Worm (Caenorhabditis elegans) whole organism, L1 larva: ENCODE results near the gene C17B7.15.

ENCODE experiments used
- ama-1 ChIP-seq: fragments of 150-350 bp; optimal IDR thresholded peaks from 2 replicates; lab custom pipeline; 2014
- ceh-8 ChIP-seq: fragments of 200-800 bp; sonication (Bioruptor generic); optimal IDR thresholded peaks from 2 replicates; lab custom pipeline; 2018; ENCODE audit warnings: mild to moderate bottlenecking, missing genetic modification characterization, moderate library complexity, missing compliant biosample characterization
- lir-3 ChIP-seq: sonication (generic microtip); optimal IDR thresholded peaks from 2 replicates; lab custom pipeline; 2016; ENCODE audit warnings: mild to moderate bottlenecking, missing genetic modification characterization, moderate library complexity, missing compliant biosample characterization; ENCODE audit not compliant: poor library complexity
- nhr-11 ChIP-seq: fragments of 150-350 bp; optimal IDR thresholded peaks from 2 replicates; lab custom pipeline; 2014; ENCODE audit warnings: missing biosample characterization, missing genetic modification characterization
- nhr-12 ChIP-seq: sonication (generic microtip); optimal IDR thresholded peaks from 2 replicates; lab custom pipeline; 2017; ENCODE audit warnings: missing biosample characterization, missing genetic modification characterization
- nhr-76 ChIP-seq: sonication (generic microtip); optimal IDR thresholded peaks from 2 replicates; lab custom pipeline; 2017; ENCODE audit warnings: missing biosample characterization, missing genetic modification characterization
- skn-1 ChIP-seq: fragments of 150-350 bp; optimal IDR thresholded peaks from 2 replicates; lab custom pipeline; 2014; ENCODE audit warnings: missing biosample characterization, missing genetic modification characterization
- zip-4 ChIP-seq: fragments of 200-800 bp; sonication (Bioruptor generic); optimal IDR thresholded peaks from 2 replicates; lab custom pipeline; 2018; ENCODE audit warnings: mild to moderate bottlenecking, missing genetic modification characterization, moderate library complexity, missing compliant biosample characterization

DNA sequence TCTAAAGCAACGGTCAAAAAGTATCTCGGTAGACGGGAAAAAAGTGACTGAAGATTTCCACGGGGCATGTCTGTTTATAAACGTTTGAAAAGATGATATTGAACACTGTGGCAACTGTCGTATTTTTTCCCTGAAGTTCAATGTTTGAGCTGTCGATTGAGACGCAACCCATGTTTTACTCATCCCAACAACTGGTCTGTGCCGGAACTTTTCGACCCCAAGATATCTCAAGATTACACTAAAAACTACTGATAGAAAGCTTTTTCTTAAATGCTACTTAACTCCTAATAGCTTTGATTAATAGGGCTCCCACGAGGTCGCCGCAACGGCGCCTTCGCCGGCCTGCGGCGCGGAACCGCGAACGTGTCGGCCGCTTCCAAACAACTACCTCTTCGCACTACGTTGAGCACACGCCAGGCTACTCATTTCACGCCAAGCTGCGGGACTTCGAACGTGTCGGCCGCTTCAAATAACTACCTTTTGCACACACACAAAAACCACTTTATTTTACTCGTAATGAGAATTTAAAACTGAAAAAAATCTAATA lies 44.8 kb downstream of the C17B7.15 start, which contains the start of gene T20D4.15:
- TF ChIP-seq ceh-8 (GFP tag; lab: Kevin White, UChicago): no peak
- TF ChIP-seq nhr-11: no peak
- TF ChIP-seq nhr-12: no peak
- no peak for TF ChIP-seq ama-1 (lab: Kevin White, UChicago)
- no peak for TF ChIP-seq zip-4 (GFP tag; lab: Kevin White, UChicago)
- no peak for TF ChIP-seq lir-3
- no peak for TF ChIP-seq nhr-76 (tag; lab: Kevin White, UChicago)
- no peak for TF ChIP-seq skn-1
